Worm (Caenorhabditis elegans): ENCODE data around the gene uev-2.

- TF ChIP-seq nhr-237 (tag; optimal IDR thresholded peaks at IDR 0.05) (no peak), pha-4 (tag; optimal IDR thresholded peaks at IDR 0.05) (no peak), ztf-11 (tag; optimal IDR thresholded peaks at IDR 0.05) (no peak), nhr-12 (tag; optimal IDR thresholded peaks at IDR 0.05) (no peak)
Measured at ce11 chrIII:5550844-5551243, 32.1 kb upstream of the uev-2 start.

Measured in whole organism, mixed stage, embryonic.